Worm (Caenorhabditis elegans) whole organism, L4 larva: ENCODE data around the gene fbxa-165.

Experiments
- D1046.2 ChIP-seq: fragments of 200-800 bp; sonication (Bioruptor generic); IDR thresholded peaks from 2 replicates; pipeline ENCODE4 v1.3.6; 2022; ENCODE audit warnings: missing genetic modification characterization, missing compliant biosample characterization
- F49E8.2 ChIP-seq: sonication (generic microtip); optimal IDR thresholded peaks from 2 replicates; lab custom pipeline; 2016; ENCODE audit warnings: missing compliant biosample characterization, mild to moderate bottlenecking, missing genetic modification characterization, borderline replicate concordance
- Y105C5A.15 ChIP-seq: fragments of 200-800 bp; sonication (Bioruptor generic); IDR thresholded peaks from 2 replicates; pipeline ENCODE4 v1.3.6; 2022; ENCODE audit warnings: missing genetic modification characterization, missing compliant biosample characterization
- Y48G9A.11 ChIP-seq: fragments of 200-800 bp; sonication (Bioruptor generic); IDR thresholded peaks from 2 replicates; pipeline ENCODE4 v1.3.6; 2022; ENCODE audit warnings: missing genetic modification reagents, missing genetic modification characterization, missing compliant biosample characterization
- ZK337.2 ChIP-seq: fragments of 200-800 bp; sonication (Bioruptor generic); IDR thresholded peaks from 2 replicates; pipeline ENCODE4 v1.3.6; 2022; ENCODE audit warnings: missing genetic modification reagents, missing genetic modification characterization, missing compliant biosample characterization
- attf-4 ChIP-seq: sonication (generic microtip); optimal IDR thresholded peaks from 3 replicates; lab custom pipeline; 2017; ENCODE audit warnings: missing biosample characterization, missing genetic modification characterization
- ceh-20 ChIP-seq: fragments of 200-800 bp; sonication (Bioruptor generic); IDR thresholded peaks from 2 replicates; pipeline ENCODE4 v1.3.6; 2022; ENCODE audit warnings: missing genetic modification reagents, missing genetic modification characterization, missing compliant biosample characterization
- cey-2 ChIP-seq: sonication (generic microtip); optimal IDR thresholded peaks from 3 replicates; lab custom pipeline; 2017; ENCODE audit warnings: missing genetic modification characterization, mild to moderate bottlenecking, missing compliant biosample characterization, antibody characterized with exemption, borderline replicate concordance; ENCODE audit not compliant: insufficient read depth
- dpl-1 ChIP-seq: fragments of 150-350 bp; optimal IDR thresholded peaks from 2 replicates; lab custom pipeline; 2014; ENCODE audit warnings: missing biosample characterization, missing genetic modification reagents, missing genetic modification characterization
- duxl-1 ChIP-seq: sonication (generic microtip); optimal IDR thresholded peaks from 2 replicates; lab custom pipeline; 2016; ENCODE audit warnings: mild to moderate bottlenecking, missing genetic modification characterization, moderate library complexity, missing compliant biosample characterization; ENCODE audit not compliant: poor library complexity
- fos-1 ChIP-seq: fragments of 150-350 bp; optimal IDR thresholded peaks from 2 replicates; lab custom pipeline; 2014; ENCODE audit warnings: missing biosample characterization, missing genetic modification characterization
- hlh-11 ChIP-seq: fragments of 200-800 bp; sonication (Bioruptor generic); optimal IDR thresholded peaks from 2 replicates; lab custom pipeline; 2018; ENCODE audit warnings: mild to moderate bottlenecking, missing genetic modification characterization, missing compliant biosample characterization
- hmg-1.1 ChIP-seq: fragments of 200-800 bp; sonication (Bioruptor generic); IDR thresholded peaks from 2 replicates; pipeline ENCODE4 v1.3.6; 2022; ENCODE audit warnings: missing genetic modification reagents, missing genetic modification characterization, missing compliant biosample characterization
- lin-15B ChIP-seq: fragments of 150-350 bp; sonication (generic microtip); optimal IDR thresholded peaks from 3 replicates; lab custom pipeline; 2014; ENCODE audit warnings: missing biosample characterization, missing genetic modification characterization
- lin-29 ChIP-seq: fragments of 200-800 bp; sonication (Bioruptor generic); IDR thresholded peaks from 2 replicates; pipeline ENCODE4 v1.3.6; 2022; ENCODE audit warnings: missing genetic modification reagents, missing genetic modification characterization, missing compliant biosample characterization
- lir-3 ChIP-seq: sonication (generic microtip); optimal IDR thresholded peaks from 2 replicates; lab custom pipeline; 2016; ENCODE audit warnings: mild to moderate bottlenecking, missing genetic modification characterization, missing compliant biosample characterization
- madf-9 ChIP-seq: fragments of 200-800 bp; sonication (Bioruptor generic); conservative IDR thresholded peaks from 2 replicates; pipeline ENCODE4 v1.3.6; 2022; ENCODE audit warnings: missing genetic modification reagents, missing genetic modification characterization, missing compliant biosample characterization
- mes-2 ChIP-seq: sonication (generic microtip); optimal IDR thresholded peaks from 2 replicates; lab custom pipeline; 2016; ENCODE audit warnings: missing genotype, mild to moderate bottlenecking, missing genetic modification characterization, missing compliant biosample characterization; ENCODE audit not compliant: poor library complexity, severe bottlenecking
- mxl-3 ChIP-seq: fragments of 200-800 bp; sonication (Bioruptor generic); optimal IDR thresholded peaks from 2 replicates; lab custom pipeline; 2018; ENCODE audit warnings: mild to moderate bottlenecking, missing genetic modification characterization, missing compliant biosample characterization
- nhr-11 ChIP-seq: fragments of 150-350 bp; optimal IDR thresholded peaks from 2 replicates; lab custom pipeline; 2014; ENCODE audit warnings: missing biosample characterization, missing genetic modification characterization
- nhr-111 ChIP-seq: fragments of 200-800 bp; sonication (Bioruptor generic); optimal IDR thresholded peaks from 2 replicates; lab custom pipeline; 2018; ENCODE audit warnings: mild to moderate bottlenecking, missing genetic modification characterization, missing compliant biosample characterization
- nhr-237 ChIP-seq: sonication (generic microtip); optimal IDR thresholded peaks from 2 replicates; lab custom pipeline; 2017; ENCODE audit warnings: missing biosample characterization, missing genetic modification characterization
- nhr-28 ChIP-seq: fragments of 150-350 bp; optimal IDR thresholded peaks from 2 replicates; lab custom pipeline; 2014; ENCODE audit warnings: missing biosample characterization, missing genetic modification characterization
- nhr-42 ChIP-seq: fragments of 200-800 bp; sonication (Bioruptor generic); IDR thresholded peaks from 2 replicates; pipeline ENCODE4 v1.3.6; 2022; ENCODE audit warnings: missing genetic modification characterization, missing compliant biosample characterization
- nhr-77 ChIP-seq: fragments of 150-350 bp; optimal IDR thresholded peaks from 2 replicates; lab custom pipeline; 2014; ENCODE audit warnings: missing biosample characterization, missing genetic modification characterization
- pha-4 ChIP-seq, 2 experiments: fragments of 150-350 bp in 1 of 2; fragments of 200-800 bp in 1 of 2; sonication (Bioruptor generic) in 1 of 2; IDR thresholded peaks in 1 of 2; optimal IDR thresholded peaks in 1 of 2; 2 replicates each; pipeline versions ENCODE4 v1.3.6 to Lab custom; 2014 to 2022; ENCODE audit warnings: missing genetic modification characterization in 2 of 2, missing genetic modification reagents in 2 of 2, missing biosample characterization in 1 of 2, missing compliant biosample characterization in 1 of 2
- php-3 ChIP-seq: fragments of 200-800 bp; sonication (Bioruptor generic); IDR thresholded peaks from 2 replicates; pipeline ENCODE4 v1.3.6; 2022; ENCODE audit warnings: missing genetic modification reagents, missing genetic modification characterization, missing compliant biosample characterization
- pqm-1 ChIP-seq: sonication (generic microtip); optimal IDR thresholded peaks from 2 replicates; lab custom pipeline; 2017; ENCODE audit warnings: missing biosample characterization, missing genetic modification characterization
- saeg-2 ChIP-seq: fragments of 200-800 bp; sonication (Bioruptor generic); IDR thresholded peaks from 2 replicates; pipeline ENCODE4 v1.3.6; 2022; ENCODE audit warnings: missing genetic modification reagents, missing genetic modification characterization, missing compliant biosample characterization
- sdz-12 ChIP-seq: fragments of 200-800 bp; sonication (Bioruptor generic); optimal IDR thresholded peaks from 2 replicates; lab custom pipeline; 2018; ENCODE audit warnings: mild to moderate bottlenecking, missing genetic modification characterization, missing compliant biosample characterization
- snpc-4 ChIP-seq: fragments of 150-350 bp; optimal IDR thresholded peaks from 2 replicates; lab custom pipeline; 2014; ENCODE audit warnings: missing biosample characterization, missing genetic modification characterization
- spr-3 ChIP-seq: fragments of 200-800 bp; sonication (Bioruptor generic); optimal IDR thresholded peaks from 2 replicates; lab custom pipeline; 2018; ENCODE audit warnings: mild to moderate bottlenecking, missing genetic modification characterization, missing compliant biosample characterization
- tag-97 ChIP-seq: fragments of 200-800 bp; sonication (Bioruptor generic); IDR thresholded peaks from 2 replicates; pipeline ENCODE4 v1.3.6; 2022; ENCODE audit warnings: missing genetic modification characterization, missing compliant biosample characterization
- tra-1 ChIP-seq: fragments of 200-800 bp; sonication (Bioruptor generic); IDR thresholded peaks from 2 replicates; pipeline ENCODE4 v1.3.6; 2022; ENCODE audit warnings: missing genetic modification reagents, missing genetic modification characterization, missing compliant biosample characterization
- zag-1 ChIP-seq: fragments of 150-350 bp; optimal IDR thresholded peaks from 2 replicates; lab custom pipeline; 2014; ENCODE audit warnings: missing biosample characterization, missing genetic modification characterization
- zfp-2 ChIP-seq: sonication (generic microtip); optimal IDR thresholded peaks from 2 replicates; lab custom pipeline; 2016; ENCODE audit warnings: mild to moderate bottlenecking, missing genetic modification characterization, missing compliant biosample characterization
- ztf-11 ChIP-seq: fragments of 150-350 bp; optimal IDR thresholded peaks from 2 replicates; lab custom pipeline; 2014; ENCODE audit warnings: missing biosample characterization, missing genetic modification characterization
- ztf-7 ChIP-seq: fragments of 150-350 bp; optimal IDR thresholded peaks from 2 replicates; lab custom pipeline; 2014; ENCODE audit warnings: missing biosample characterization, missing genetic modification characterization

fbxa-165 gene

ce11 chrII:1654917-1655316, 38.6 kb upstream of the fbxa-165 start, which contains the start of gene btb-12:
Gene btb-12 (plus strand): TSS chrII:1655217.
- TF ChIP-seq lin-29 = no peak
- no peak for TF ChIP-seq mxl-3 (GFP tag; lab: Kevin White, UChicago)
- no peak for TF ChIP-seq ZK337.2 (GFP tag; lab: Robert Waterston, UW)
- no peak for TF ChIP-seq nhr-42 (GFP tag; lab: Robert Waterston, UW)
- no peak for TF ChIP-seq attf-4 (tag; lab: Kevin White, UChicago)
- TF ChIP-seq ztf-7 = no peak
- no peak for TF ChIP-seq lin-15B (tag; lab: Kevin White, UChicago)
- no peak for TF ChIP-seq nhr-111
- TF ChIP-seq hmg-1.1 (GFP tag; lab: Robert Waterston, UW) = no peak
- no peak for TF ChIP-seq duxl-1 (tag; lab: Kevin White, UChicago)

- TF ChIP-seq php-3 (GFP tag; lab: Robert Waterston, UW) = no peak
- TF ChIP-seq madf-9 = no peak
- TF ChIP-seq ceh-20 (GFP tag; lab: Robert Waterston, UW) = no peak
- TF ChIP-seq lin-29 = no peak
- TF ChIP-seq nhr-11 (tag; lab: Kevin White, UChicago) = no peak
- TF ChIP-seq D1046.2 (GFP tag; lab: Robert Waterston, UW) = no peak
- TF ChIP-seq duxl-1 (tag; lab: Kevin White, UChicago) = no peak
- no peak for TF ChIP-seq lir-3 (tag; lab: Kevin White, UChicago)
Measured at ce11 chrII:1653397-1653796, 37.1 kb upstream of the fbxa-165 start, which contains the start of gene fbxb-15. Gene fbxb-15 (minus strand): TSS chrII:1653497.

- TF ChIP-seq tag-97 (GFP tag; lab: Robert Waterston, UW) = no peak
- no peak for TF ChIP-seq Y105C5A.15
- TF ChIP-seq mes-2 = no peak
- TF ChIP-seq snpc-4 = no peak
- no peak for TF ChIP-seq nhr-11 (tag; lab: Kevin White, UChicago)
- TF ChIP-seq saeg-2 = no peak
- no peak for TF ChIP-seq pha-4 (GFP tag; IDR thresholded peaks at IDR 0.05; lab: Robert Waterston, UW)
- TF ChIP-seq pha-4 (tag; optimal IDR thresholded peaks at IDR 0.05; lab: Kevin White, UChicago) = no peak
- no peak for TF ChIP-seq pqm-1 (tag; lab: Kevin White, UChicago)
- TF ChIP-seq fos-1 = no peak
- TF ChIP-seq nhr-77 (tag; lab: Kevin White, UChicago) = no peak
- no peak for TF ChIP-seq zag-1 (tag; lab: Kevin White, UChicago)
- TF ChIP-seq F49E8.2 (tag; lab: Kevin White, UChicago) = no peak
- TF ChIP-seq madf-9 = no peak
Measured at ce11 chrII:1651804-1652203, 35.5 kb upstream of the fbxa-165 start, which contains the start of gene fbxb-16. Gene fbxb-16 (minus strand): TSS chrII:1651904.

- no peak for TF ChIP-seq hlh-11
Measured at ce11 chrII:1650502-1650901, 34.2 kb upstream of the fbxa-165 start, which contains the start of gene fbxb-20. Gene fbxb-20 (minus strand): TSS chrII:1650602.

ce11 chrII:1648768-1649167, 32.5 kb upstream of the fbxa-165 start, which contains the start of gene fbxb-21:
Gene fbxb-21 (minus strand): TSS chrII:1648868.
- TF ChIP-seq ztf-11 = no peak
- no peak for TF ChIP-seq nhr-28
- no peak for TF ChIP-seq cey-2 (tag; lab: Kevin White, UChicago)
- TF ChIP-seq nhr-237 (tag; lab: Kevin White, UChicago) = no peak
- no peak for TF ChIP-seq tag-97 (GFP tag; lab: Robert Waterston, UW)
- TF ChIP-seq mxl-3 (GFP tag; lab: Kevin White, UChicago) = no peak
- no peak for TF ChIP-seq tra-1
- TF ChIP-seq zfp-2 (tag; lab: Kevin White, UChicago) = no peak
- no peak for TF ChIP-seq dpl-1 (GFP tag; lab: Kevin White, UChicago)
- no peak for TF ChIP-seq Y48G9A.11 (GFP tag; lab: Robert Waterston, UW)
- TF ChIP-seq Y105C5A.15 = no peak
- TF ChIP-seq lin-29 = no peak
- TF ChIP-seq ZK337.2 (GFP tag; lab: Robert Waterston, UW) = no peak
- no peak for TF ChIP-seq ztf-7
- no peak for TF ChIP-seq sdz-12 (GFP tag; lab: Kevin White, UChicago)
- TF ChIP-seq hmg-1.1 (GFP tag; lab: Robert Waterston, UW) = no peak
- no peak for TF ChIP-seq spr-3
